Fruit fly (Drosophila melanogaster): ENCODE data around the gene MetRS-m.

The MetRS-m gene

dm6 chr3R:14299891-14300290 is 40.1 kb upstream of the MetRS-m start (continued):
- TF ChIP-seq en (GFP tag; optimal IDR thresholded peaks at IDR 0.05) (no peak), Max (GFP tag; optimal IDR thresholded peaks at IDR 0.05) (no peak), CG3407 (GFP tag; optimal IDR thresholded peaks at IDR 0.05) (peak; percentile 14), CG14050 (GFP tag; IDR thresholded peaks at IDR 0.05) (no peak), CG6689 (GFP tag; IDR thresholded peaks at IDR 0.05) (no peak), BtbVII (GFP tag; optimal IDR thresholded peaks at IDR 0.05) (no peak), CG10959 (GFP tag; IDR thresholded peaks at IDR 0.05) (no peak), CG10274 (GFP tag; optimal IDR thresholded peaks at IDR 0.05) (no peak), CG31224 (GFP tag; IDR thresholded peaks at IDR 0.05) (no peak), luna (GFP tag; optimal IDR thresholded peaks at IDR 0.05) (no peak), tap (tag; optimal IDR thresholded peaks at IDR 0.05) (peak; percentile 49), CG13894 (tag; optimal IDR thresholded peaks at IDR 0.05) (no peak), wek (GFP tag; optimal IDR thresholded peaks at IDR 0.05) (peak; percentile 45), HmgD (GFP tag; optimal IDR thresholded peaks at IDR 0.05) (no peak), nerfin-1 (tag; optimal IDR thresholded peaks at IDR 0.05) (peak; percentile 53), CG11085 (GFP tag; IDR thresholded peaks at IDR 0.05) (no peak), CG8478 (optimal IDR thresholded peaks at IDR 0.05) (no peak), Doc3 (GFP tag; IDR thresholded peaks at IDR 0.05; ENCODE audit: partially characterized antibody) (no peak), exex (tag; optimal IDR thresholded peaks at IDR 0.05) (peak; percentile 0), CG15479 (GFP tag; optimal IDR thresholded peaks at IDR 0.05) (no peak), zf30C (GFP tag; optimal IDR thresholded peaks at IDR 0.05) (no peak), D19B (GFP tag; optimal IDR thresholded peaks at IDR 0.05) (no peak), Poxn (GFP tag; IDR thresholded peaks at IDR 0.05) (no peak), CG11723 (GFP tag; optimal IDR thresholded peaks at IDR 0.05) (peak; percentile 42), CG2889 (GFP tag; IDR thresholded peaks at IDR 0.05) (0 out of 3 replicates have a peak, but pooled peaks have one; percentile 9), CkIIα-i1 (GFP tag; IDR thresholded peaks at IDR 0.05) (no peak), otp (GFP tag; IDR thresholded peaks at IDR 0.05) (peak; percentile 42; the same call in 1 of the 3 replicates), MBD-R2 (GFP tag; IDR thresholded peaks at IDR 0.05) (no peak), CG7271 (tag; optimal IDR thresholded peaks at IDR 0.05) (no peak), chm (GFP tag; IDR thresholded peaks at IDR 0.05) (peak; percentile 43; the same call in 1 of the 2 replicates), ind (GFP tag; optimal IDR thresholded peaks at IDR 0.05) (no peak), CG10979 (tag; optimal IDR thresholded peaks at IDR 0.05) (no peak), croc (GFP tag; conservative IDR thresholded peaks at IDR 0.05) (no peak), CG14667 (GFP tag; IDR thresholded peaks at IDR 0.05) (no peak), CG7556 (GFP tag; optimal IDR thresholded peaks at IDR 0.05) (no peak), Atf-2 (GFP tag; optimal IDR thresholded peaks at IDR 0.05) (no peak), B-H1 (GFP tag; IDR thresholded peaks at IDR 0.05) (no peak), CG4282 (GFP tag; optimal IDR thresholded peaks at IDR 0.05) (no peak), vfl (GFP tag; optimal IDR thresholded peaks at IDR 0.05) (no peak), CG4617 (GFP tag; optimal IDR thresholded peaks at IDR 0.05; ENCODE audit: borderline replicate concordance) (no peak), zen2 (GFP tag; IDR thresholded peaks at IDR 0.05; ENCODE audit: partially characterized antibody) (no peak), Hey (tag; optimal IDR thresholded peaks at IDR 0.05) (no peak), peb (GFP tag; IDR thresholded peaks at IDR 0.05) (no peak), bbx (GFP tag; IDR thresholded peaks at IDR 0.05; ENCODE audit: partially characterized antibody) (no peak), CG3995 (GFP tag; optimal IDR thresholded peaks at IDR 0.05) (no peak), Stat92E (GFP tag; optimal IDR thresholded peaks at IDR 0.05) (peak in 1 of 3 experiments; percentile 15), grn (GFP tag; optimal IDR thresholded peaks at IDR 0.05) (peak; percentile 10), Eip74EF (GFP tag; optimal IDR thresholded peaks at IDR 0.05) (no peak), Pdp1 (GFP tag; optimal IDR thresholded peaks at IDR 0.05) (peak in 1 of 2 experiments; percentile 11), Sry-β (GFP tag; optimal IDR thresholded peaks at IDR 0.05) (peak; percentile 3), ttk (GFP tag; IDR thresholded peaks at IDR 0.05) (no peak)

All from whole organism, embryonic.